Worm (Caenorhabditis elegans): ENCODE measurements around the gene grl-6.

Gene grl-6

DNA sequence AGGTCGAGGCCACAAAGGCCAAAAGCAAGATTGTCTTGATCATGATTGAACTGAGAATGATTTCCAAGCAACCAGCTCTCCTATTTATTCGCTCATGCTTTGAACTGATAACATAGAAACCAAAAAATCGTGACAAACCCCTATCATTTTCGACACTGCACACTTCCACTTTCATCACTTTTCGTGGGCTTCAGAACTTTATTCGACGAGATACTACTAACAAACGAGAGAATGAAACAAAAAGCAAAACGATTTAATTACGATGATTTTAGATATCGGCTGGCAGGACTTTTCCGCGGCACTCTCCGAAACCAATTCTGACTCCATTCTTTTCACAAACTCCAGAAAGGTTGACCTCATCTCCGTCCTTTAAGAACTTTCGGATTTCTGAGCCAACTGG is 4.2 kb downstream of the grl-6 start, which contains the start of gene asp-14:
TSS of gene asp-14 (minus strand) at position 101 of the 400 bp plus-strand sequence.
- TF ChIP-seq unc-62 (GFP tag; optimal IDR thresholded peaks at IDR 0.05) = no peak

DNA sequence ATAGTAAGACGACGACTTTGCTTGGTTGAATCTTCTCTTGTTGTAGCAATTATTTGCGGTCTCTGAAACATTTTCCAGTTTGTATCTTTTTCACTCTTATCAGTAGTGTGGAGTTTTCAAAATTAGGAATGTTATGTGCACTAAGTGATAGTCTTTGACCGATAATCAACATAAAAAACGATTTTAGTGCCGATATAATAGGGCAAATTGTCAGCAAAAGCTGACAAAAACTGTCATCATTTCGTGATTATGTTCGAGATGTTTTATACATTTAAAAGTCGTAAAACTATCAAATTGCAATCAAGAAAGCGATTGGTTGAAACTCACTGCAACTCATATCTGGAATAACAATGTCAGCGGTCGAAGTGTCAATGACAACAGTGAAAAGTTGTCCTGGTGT is 5.5 kb downstream of the grl-6 start:
- no peak for TF ChIP-seq unc-62 (GFP tag; optimal IDR thresholded peaks at IDR 0.05)

ce11 chrX:6443373-6443772 is 7.4 kb downstream of the grl-6 start, which contains the start of gene K10C2.7:
K10C2.7 (minus strand) TSS chrX:6443473.
- no peak for TF ChIP-seq unc-62 (GFP tag; optimal IDR thresholded peaks at IDR 0.05)

DNA sequence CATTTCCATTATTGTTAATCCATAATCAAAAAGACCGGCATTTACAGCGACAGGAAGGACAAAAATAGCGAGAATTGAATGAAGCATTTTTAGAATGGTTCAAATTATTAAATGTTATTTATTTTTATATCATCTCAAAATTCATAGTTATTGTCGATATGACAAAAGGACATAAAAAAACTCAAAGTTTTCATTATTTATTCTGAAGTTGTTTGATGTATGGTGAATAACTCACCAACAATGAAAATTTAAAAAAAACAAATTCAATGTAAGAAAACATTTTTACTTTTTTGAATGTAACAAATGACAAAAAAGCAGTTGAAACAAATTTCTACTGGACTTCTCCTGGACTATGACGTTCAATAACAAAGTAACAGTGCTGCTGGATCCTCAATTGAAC is 10.3 kb downstream of the grl-6 start, which contains the start of gene K10C2.14:
TSS of gene K10C2.14 (minus strand) at position 101 of the 400 bp plus-strand sequence.
- TF ChIP-seq unc-62 (GFP tag; optimal IDR thresholded peaks at IDR 0.05) = no peak

DNA sequence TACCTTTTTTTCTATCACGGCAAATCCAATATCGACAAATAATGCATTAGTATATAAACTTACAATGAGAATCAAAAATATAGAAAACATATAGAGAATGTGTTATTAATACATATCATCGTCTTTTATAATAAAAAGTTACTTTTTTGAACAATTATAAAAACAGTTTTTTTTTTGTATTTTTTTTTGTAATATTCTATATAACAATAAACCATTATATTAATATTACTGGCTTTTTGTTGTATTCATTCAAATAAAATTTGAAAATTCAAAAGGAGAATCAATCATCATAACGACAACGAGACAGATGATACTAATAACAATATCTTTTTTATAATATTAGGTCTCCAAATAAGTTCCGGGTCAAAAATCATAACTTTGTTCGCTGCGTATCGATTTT is 13.2 kb downstream of the grl-6 start, which contains the start of gene K10C2.8:
TSS of gene K10C2.8 (minus strand) at position 101 of the 400 bp plus-strand sequence.
- no peak for TF ChIP-seq unc-62 (GFP tag; optimal IDR thresholded peaks at IDR 0.05)

DNA sequence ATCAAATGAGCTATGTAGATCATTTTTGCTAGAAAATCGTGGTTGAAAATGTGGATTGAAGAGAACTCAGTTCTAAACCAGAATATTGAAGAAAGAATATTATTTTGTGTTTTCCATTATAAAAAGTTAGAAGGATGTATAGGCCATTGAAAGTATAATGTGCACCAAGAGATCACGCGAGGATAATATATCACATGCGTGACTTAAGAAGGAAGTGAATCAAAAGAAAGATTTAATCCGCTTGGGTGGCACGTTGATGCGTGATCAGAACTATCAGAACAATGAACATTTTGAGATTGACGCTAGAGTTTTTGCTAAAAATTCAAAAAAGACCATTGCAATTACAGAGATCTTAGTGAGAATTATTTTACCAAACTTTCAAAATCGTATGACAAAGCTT is 14.9 kb downstream of the grl-6 start:
- no peak for TF ChIP-seq unc-62 (GFP tag; optimal IDR thresholded peaks at IDR 0.05)

DNA sequence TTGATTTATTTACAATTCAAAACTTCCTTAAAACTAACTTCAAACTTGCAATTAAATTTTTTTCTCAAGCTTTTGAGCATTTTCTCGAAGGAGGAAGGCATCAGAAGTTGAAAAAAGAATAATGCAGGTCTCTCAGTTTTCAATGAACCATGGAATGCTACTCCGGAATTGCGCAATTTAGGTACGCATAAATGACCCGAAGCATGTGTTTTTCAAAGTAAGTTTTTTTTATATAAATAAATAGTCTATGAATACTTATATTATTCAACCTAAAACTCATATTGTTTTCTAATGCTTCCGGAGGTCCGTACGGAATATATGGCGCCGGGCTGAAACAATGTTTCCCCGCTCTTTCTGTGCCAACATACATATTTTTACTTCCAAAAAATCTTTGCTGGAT is 17.1 kb downstream of the grl-6 start, which contains the start of gene K10C2.2:
TSS of gene K10C2.2 (minus strand) at position 101 of the 400 bp plus-strand sequence.
- no peak for TF ChIP-seq unc-62 (GFP tag; optimal IDR thresholded peaks at IDR 0.05)

DNA sequence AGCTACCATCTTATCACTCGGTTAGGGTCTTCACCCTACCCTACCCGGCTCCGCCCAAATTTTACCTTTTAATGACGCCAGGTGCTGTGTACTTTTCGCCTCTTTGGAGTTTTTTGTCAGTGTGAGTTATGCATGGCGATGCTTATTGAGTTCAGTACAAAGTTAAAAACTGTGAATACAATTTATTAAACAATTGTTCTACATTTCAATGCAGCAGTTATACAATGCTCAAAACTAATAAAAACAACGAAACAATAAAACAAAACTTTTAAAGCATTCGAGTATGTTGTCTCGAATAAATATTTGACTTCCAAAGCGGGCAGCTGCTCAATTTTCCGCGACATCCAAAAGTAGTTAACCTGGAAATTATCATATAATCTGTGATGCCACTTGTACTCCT is 20.2 kb downstream of the grl-6 start, which contains the start of gene ctsa-2:
TSS of gene ctsa-2 (minus strand) at position 101 of the 400 bp plus-strand sequence.
- TF ChIP-seq unc-62 (GFP tag; optimal IDR thresholded peaks at IDR 0.05) = no peak

ce11 chrX:6429552-6429951 is 21.2 kb downstream of the grl-6 start:
- TF ChIP-seq unc-62 (GFP tag; optimal IDR thresholded peaks at IDR 0.05) = no peak

ce11 chrX:6427147-6427546 is 23.6 kb downstream of the grl-6 start:
- TF ChIP-seq unc-62 (GFP tag; optimal IDR thresholded peaks at IDR 0.05) = no peak

DNA sequence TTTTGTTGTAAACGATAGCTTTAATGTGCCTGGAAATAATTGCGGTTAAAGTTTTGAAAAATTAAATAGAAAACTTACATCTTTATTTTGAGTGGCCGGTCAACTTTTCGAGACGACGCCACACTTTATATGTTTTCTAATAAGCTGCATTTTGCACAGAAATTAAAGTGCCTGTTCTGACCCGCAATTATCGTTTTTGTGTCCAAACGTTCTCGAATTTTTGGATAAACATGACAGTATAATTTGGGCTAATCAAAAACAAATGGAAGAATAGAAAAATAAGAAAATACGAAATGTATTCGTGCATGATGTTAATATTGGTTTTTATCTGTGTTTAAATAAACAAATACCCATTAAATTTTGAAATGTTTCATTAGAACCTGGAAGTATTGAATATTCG is 30.1 kb downstream of the grl-6 start, which contains the start of gene K10C2.12:
TSS of gene K10C2.12 (minus strand) at position 101 of the 400 bp plus-strand sequence.
- no peak for TF ChIP-seq unc-62 (GFP tag; optimal IDR thresholded peaks at IDR 0.05)

- no peak for TF ChIP-seq unc-62 (GFP tag; optimal IDR thresholded peaks at IDR 0.05)
These were observed 31.6 kb downstream of the grl-6 start for ce11 chrX:6419113-6419512.

ce11 chrX:6416357-6417087 is 34.2 kb downstream of the grl-6 start, which contains the start of gene T22E5.6:
T22E5.6 (minus strand) TSS chrX:6416407.
- no peak for TF ChIP-seq unc-62 (GFP tag; optimal IDR thresholded peaks at IDR 0.05)

DNA sequence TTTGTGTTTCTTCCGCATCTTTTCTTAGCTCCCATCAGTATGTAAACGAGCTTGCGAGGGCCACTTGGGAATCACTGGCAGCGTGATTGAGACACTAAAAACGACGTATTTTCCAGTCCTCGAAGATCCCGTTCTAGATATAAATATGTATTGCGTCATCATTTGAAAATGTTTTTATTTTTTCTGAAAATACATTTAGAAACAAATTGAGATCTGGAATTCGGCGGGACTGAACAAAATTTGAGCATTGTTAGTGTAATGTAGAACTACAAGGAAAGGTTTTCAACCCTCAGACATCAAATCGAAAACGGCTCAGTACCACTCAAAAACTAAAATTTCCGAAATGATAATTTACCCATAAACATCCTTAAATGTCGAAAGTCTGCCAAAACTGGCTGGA is 37.2 kb downstream of the grl-6 start:
- TF ChIP-seq unc-62 (GFP tag; optimal IDR thresholded peaks at IDR 0.05) = no peak

- TF ChIP-seq unc-62 (GFP tag; optimal IDR thresholded peaks at IDR 0.05) = no peak
These were observed 38.2 kb downstream of the grl-6 start, which contains the start of gene T22E5.1 for ce11 chrX:6412575-6412974. T22E5.1 (plus strand) TSS chrX:6412875.

DNA sequence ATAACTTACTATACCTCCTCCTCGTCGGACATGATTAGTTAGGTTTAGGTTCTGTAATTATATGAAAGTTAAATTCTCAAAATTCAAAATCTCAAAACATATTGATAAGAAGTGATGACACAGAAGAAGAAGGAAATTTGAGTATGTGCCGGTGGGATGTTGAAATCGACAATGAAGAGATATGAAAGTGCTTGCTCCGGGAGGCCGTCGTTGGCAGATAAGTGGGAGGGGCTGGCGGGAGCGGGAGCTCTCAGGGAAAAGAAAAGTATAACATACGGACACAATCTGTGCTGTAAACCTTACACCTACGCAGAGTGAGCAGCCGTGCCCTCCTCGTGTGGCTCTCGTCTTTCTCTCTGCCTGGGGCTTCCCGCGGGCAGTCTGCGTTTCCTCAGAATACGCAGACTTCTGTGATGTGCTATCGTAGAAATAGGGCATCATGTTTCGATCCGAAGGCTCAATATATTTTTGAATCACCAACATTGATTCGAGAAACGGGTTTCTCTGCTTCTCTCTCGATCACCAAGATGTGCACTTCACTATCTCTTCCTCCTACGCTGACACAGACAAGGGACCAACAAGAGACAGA is 40.5 kb downstream of the grl-6 start, which contains the start of gene mup-2:
TSS of gene mup-2 (minus strand) at position 51 of the 589 bp plus-strand sequence.
- no peak for TF ChIP-seq unc-62 (GFP tag; optimal IDR thresholded peaks at IDR 0.05)

- TF ChIP-seq unc-62 (GFP tag; optimal IDR thresholded peaks at IDR 0.05) = no peak
These were observed 42.0 kb downstream of the grl-6 start for ce11 chrX:6408713-6409112.
